Worm (Caenorhabditis elegans) whole organism, young adult: ENCODE measurements around the gene nac-2.

ENCODE experiments used
- B0019.2 ChIP-seq: fragments of 200-800 bp; sonication (Bioruptor generic); conservative IDR thresholded peaks from 2 replicates; pipeline ENCODE4 v1.3.6; 2022; ENCODE audit warnings: missing genetic modification reagents, missing genetic modification characterization, missing compliant biosample characterization
- B0261.1 ChIP-seq: sonication (generic microtip); optimal IDR thresholded peaks from 2 replicates; lab custom pipeline; 2016; ENCODE audit warnings: mild to moderate bottlenecking, missing genetic modification characterization, moderate library complexity, missing compliant biosample characterization
- C17E4.6 ChIP-seq: fragments of 200-800 bp; sonication (Bioruptor generic); IDR thresholded peaks from 2 replicates; pipeline ENCODE4 v1.3.6; 2022; ENCODE audit warnings: missing genetic modification reagents, missing genetic modification characterization, missing compliant biosample characterization
- F22D6.2 ChIP-seq: sonication (generic microtip); optimal IDR thresholded peaks from 2 replicates; lab custom pipeline; 2016; ENCODE audit warnings: mild to moderate bottlenecking, missing genetic modification characterization, missing compliant biosample characterization
- F23B12.7 ChIP-seq: sonication (generic microtip); optimal IDR thresholded peaks from 2 replicates; lab custom pipeline; 2017; ENCODE audit warnings: missing genetic modification characterization, mild to moderate bottlenecking, missing compliant biosample characterization, antibody characterized with exemption, moderate library complexity; ENCODE audit not compliant: insufficient read depth
- F33H1.4 ChIP-seq: fragments of 200-800 bp; sonication (Bioruptor generic); IDR thresholded peaks from 2 replicates; pipeline ENCODE4 v1.3.6; 2022; ENCODE audit warnings: missing genetic modification reagents, missing genetic modification characterization, missing compliant biosample characterization
- F57A8.1 ChIP-seq: fragments of 200-800 bp; sonication (Bioruptor generic); optimal IDR thresholded peaks from 2 replicates; lab custom pipeline; 2018; ENCODE audit warnings: mild to moderate bottlenecking, missing genetic modification characterization, moderate library complexity, missing compliant biosample characterization
- K11D2.4 ChIP-seq: fragments of 200-800 bp; sonication (Bioruptor generic); IDR thresholded peaks from 2 replicates; pipeline ENCODE4 v1.3.6; 2022; ENCODE audit warnings: missing genetic modification reagents, missing genetic modification characterization, missing compliant biosample characterization
- Y67H2A.10 ChIP-seq: fragments of 200-800 bp; sonication (Bioruptor generic); conservative IDR thresholded peaks from 2 replicates; pipeline ENCODE4 v1.3.6; 2022; ENCODE audit warnings: missing genetic modification reagents, missing genetic modification characterization, missing compliant biosample characterization
- Y79H2A.3 ChIP-seq: fragments of 200-800 bp; sonication (Bioruptor generic); conservative IDR thresholded peaks from 2 replicates; pipeline ENCODE4 v1.3.6; 2022; ENCODE audit warnings: missing genetic modification reagents, missing genetic modification characterization, missing compliant biosample characterization
- ZK185.1 ChIP-seq: sonication (generic microtip); optimal IDR thresholded peaks from 2 replicates; lab custom pipeline; 2016; ENCODE audit warnings: mild to moderate bottlenecking, missing genetic modification characterization, missing compliant biosample characterization; ENCODE audit not compliant: poor library complexity, severe bottlenecking
- atf-7 ChIP-seq: sonication (generic microtip); optimal IDR thresholded peaks from 2 replicates; lab custom pipeline; 2017; ENCODE audit warnings: mild to moderate bottlenecking, missing genetic modification characterization, missing compliant biosample characterization
- attf-3 ChIP-seq: fragments of 200-800 bp; sonication (Bioruptor generic); conservative IDR thresholded peaks from 2 replicates; pipeline ENCODE4 v1.3.6; 2022; ENCODE audit warnings: missing genetic modification reagents, missing genetic modification characterization, missing compliant biosample characterization
- cebp-1 ChIP-seq, 2 experiments: fragments of 200-800 bp in 1 of 2; sonication (Bioruptor generic) in 1 of 2; sonication (generic microtip) in 1 of 2; IDR thresholded peaks in 1 of 2; optimal IDR thresholded peaks in 1 of 2; 2 replicates each; pipeline versions ENCODE4 v1.3.6 to Lab custom; 2017 to 2022; ENCODE audit warnings: missing compliant biosample characterization in 2 of 2, missing genetic modification characterization in 2 of 2, mild to moderate bottlenecking in 1 of 2, missing genetic modification reagents in 1 of 2, moderate library complexity in 1 of 2
- ceh-40 ChIP-seq: fragments of 200-800 bp; sonication (Bioruptor generic); IDR thresholded peaks from 2 replicates; pipeline ENCODE4 v1.3.6; 2022; ENCODE audit warnings: missing genetic modification characterization, missing compliant biosample characterization
- chd-7 ChIP-seq: sonication (generic microtip); optimal IDR thresholded peaks from 2 replicates; lab custom pipeline; 2016; ENCODE audit warnings: mild to moderate bottlenecking, missing genetic modification characterization, moderate library complexity, missing compliant biosample characterization
- dpl-1 ChIP-seq: fragments of 150-350 bp; optimal IDR thresholded peaks from 2 replicates; lab custom pipeline; 2014; ENCODE audit warnings: missing biosample characterization, missing genetic modification reagents, missing genetic modification characterization
- egl-18 ChIP-seq: fragments of 200-800 bp; sonication (Bioruptor generic); IDR thresholded peaks from 2 replicates; pipeline ENCODE4 v1.3.6; 2022; ENCODE audit warnings: missing genetic modification reagents, missing genetic modification characterization, missing compliant biosample characterization
- egrh-3 ChIP-seq: fragments of 200-800 bp; sonication (Bioruptor generic); IDR thresholded peaks from 2 replicates; pipeline ENCODE4 v1.3.6; 2022; ENCODE audit warnings: missing genetic modification reagents, missing genetic modification characterization, missing compliant biosample characterization
- ekl-4 ChIP-seq: fragments of 200-800 bp; sonication (Bioruptor generic); IDR thresholded peaks from 2 replicates; pipeline ENCODE4 v1.3.6; 2022; ENCODE audit warnings: missing genetic modification reagents, missing genetic modification characterization, missing compliant biosample characterization
- fkh-3 ChIP-seq: sonication (generic microtip); optimal IDR thresholded peaks from 2 replicates; lab custom pipeline; 2016; ENCODE audit warnings: mild to moderate bottlenecking, missing genetic modification characterization, missing compliant biosample characterization
- hlh-12 ChIP-seq: sonication (generic microtip); optimal IDR thresholded peaks from 2 replicates; lab custom pipeline; 2016; ENCODE audit warnings: missing genetic modification characterization, missing compliant biosample characterization
- hmg-1.2 ChIP-seq: fragments of 200-800 bp; sonication (Bioruptor generic); IDR thresholded peaks from 2 replicates; pipeline ENCODE4 v1.3.6; 2022; ENCODE audit warnings: missing genetic modification reagents, missing genetic modification characterization, missing compliant biosample characterization
- hmg-20 ChIP-seq: fragments of 200-800 bp; sonication (Bioruptor generic); IDR thresholded peaks from 2 replicates; pipeline ENCODE4 v1.3.6; 2022; ENCODE audit warnings: missing genetic modification reagents, missing genetic modification characterization, missing compliant biosample characterization
- lag-1 ChIP-seq: fragments of 200-800 bp; sonication (Bioruptor generic); IDR thresholded peaks from 2 replicates; pipeline ENCODE4 v1.3.6; 2022; ENCODE audit warnings: missing genetic modification reagents, missing genetic modification characterization, missing compliant biosample characterization
- let-526 ChIP-seq: fragments of 200-800 bp; sonication (Bioruptor generic); IDR thresholded peaks from 2 replicates; pipeline ENCODE4 v1.3.6; 2022; ENCODE audit warnings: missing genetic modification reagents, missing genetic modification characterization, missing compliant biosample characterization
- lin-40 ChIP-seq: sonication (generic microtip); optimal IDR thresholded peaks from 2 replicates; lab custom pipeline; 2016; ENCODE audit warnings: missing genetic modification characterization, mild to moderate bottlenecking, missing compliant biosample characterization, missing genotype, missing genetic modification reagents
- lin-54 ChIP-seq: fragments of 200-800 bp; sonication (Bioruptor generic); optimal IDR thresholded peaks from 2 replicates; lab custom pipeline; 2018; ENCODE audit warnings: mild to moderate bottlenecking, missing genetic modification characterization, missing compliant biosample characterization
- lsl-1 ChIP-seq: fragments of 200-800 bp; sonication (Bioruptor generic); optimal IDR thresholded peaks from 2 replicates; lab custom pipeline; 2018; ENCODE audit warnings: mild to moderate bottlenecking, missing genetic modification characterization, moderate library complexity, missing compliant biosample characterization
- madf-10 ChIP-seq: sonication (generic microtip); optimal IDR thresholded peaks from 2 replicates; lab custom pipeline; 2016; ENCODE audit warnings: mild to moderate bottlenecking, missing genetic modification characterization, missing compliant biosample characterization
- madf-3 ChIP-seq: fragments of 200-800 bp; sonication (Bioruptor generic); IDR thresholded peaks from 2 replicates; pipeline ENCODE4 v1.3.6; 2022; ENCODE audit warnings: missing genetic modification reagents, missing genetic modification characterization, missing compliant biosample characterization
- mxl-1 ChIP-seq: sonication (generic microtip); optimal IDR thresholded peaks from 2 replicates; lab custom pipeline; 2016; ENCODE audit warnings: missing genetic modification characterization, missing compliant biosample characterization
- nfya-2 ChIP-seq: fragments of 200-800 bp; sonication (Bioruptor generic); IDR thresholded peaks from 2 replicates; pipeline ENCODE4 v1.3.6; 2022; ENCODE audit warnings: missing genetic modification reagents, missing genetic modification characterization, missing compliant biosample characterization
- nfyb-1 ChIP-seq: fragments of 200-800 bp; sonication (Bioruptor generic); IDR thresholded peaks from 2 replicates; pipeline ENCODE4 v1.3.6; 2022; ENCODE audit warnings: missing genetic modification reagents, missing genetic modification characterization, missing compliant biosample characterization
- nhr-179 ChIP-seq: sonication (generic microtip); optimal IDR thresholded peaks from 2 replicates; lab custom pipeline; 2016; ENCODE audit warnings: mild to moderate bottlenecking, missing genetic modification characterization, missing compliant biosample characterization
- nhr-80 ChIP-seq: sonication (generic microtip); optimal IDR thresholded peaks from 2 replicates; lab custom pipeline; 2016; ENCODE audit warnings: missing genetic modification characterization, missing compliant biosample characterization
- pbrm-1 ChIP-seq: fragments of 200-800 bp; sonication (Bioruptor generic); IDR thresholded peaks from 2 replicates; pipeline ENCODE4 v1.3.6; 2022; ENCODE audit warnings: missing genetic modification reagents, missing genetic modification characterization, missing compliant biosample characterization
- rcor-1 ChIP-seq: fragments of 200-800 bp; sonication (Bioruptor generic); IDR thresholded peaks from 2 replicates; pipeline ENCODE4 v1.3.6; 2022; ENCODE audit warnings: missing genetic modification reagents, missing genetic modification characterization, missing compliant biosample characterization
- rec-8 ChIP-seq, 2 experiments: sonication (generic microtip); optimal IDR thresholded peaks; 2 replicates each; lab custom pipeline; 2016; ENCODE audit warnings: mild to moderate bottlenecking in 2 of 2, missing genetic modification characterization in 2 of 2, missing genetic modification reagents in 2 of 2, missing genotype in 2 of 2, missing biosample characterization in 1 of 2, missing compliant biosample characterization in 1 of 2, moderate library complexity in 1 of 2
- rpc-1 ChIP-seq, 2 experiments: fragments of 150-350 bp in 1 of 2; sonication (generic microtip) in 1 of 2; optimal IDR thresholded peaks; 2 replicates each; lab custom pipeline; 2014 to 2018; ENCODE audit warnings: missing biosample characterization in 1 of 2, missing genetic modification characterization in 1 of 2, missing genetic modification reagents in 1 of 2, missing genotype in 1 of 2
- snpc-3.4 ChIP-seq: sonication (generic microtip); optimal IDR thresholded peaks from 2 replicates; lab custom pipeline; 2017; ENCODE audit warnings: missing genetic modification characterization, mild to moderate bottlenecking, missing compliant biosample characterization, antibody characterized with exemption, moderate library complexity, missing genotype, missing genetic modification reagents
- somi-1 ChIP-seq: fragments of 200-800 bp; sonication (Bioruptor generic); optimal IDR thresholded peaks from 2 replicates; lab custom pipeline; 2018; ENCODE audit warnings: mild to moderate bottlenecking, missing genetic modification characterization, missing compliant biosample characterization
- tbp1 ChIP-seq: fragments of 200-800 bp; sonication (Bioruptor generic); optimal IDR thresholded peaks from 2 replicates; lab custom pipeline; 2018; ENCODE audit warnings: mild to moderate bottlenecking, missing genetic modification characterization, missing compliant biosample characterization
- tlf-1 ChIP-seq: fragments of 200-800 bp; sonication (Bioruptor generic); optimal IDR thresholded peaks from 2 replicates; lab custom pipeline; 2018; ENCODE audit warnings: mild to moderate bottlenecking, missing genetic modification characterization, missing compliant biosample characterization
- unc-62 ChIP-seq: fragments of 150-350 bp; optimal IDR thresholded peaks from 2 replicates; lab custom pipeline; 2014; ENCODE audit warnings: missing biosample characterization, missing genetic modification reagents, missing genetic modification characterization
- ztf-22 ChIP-seq: fragments of 200-800 bp; sonication (Bioruptor generic); optimal IDR thresholded peaks from 2 replicates; lab custom pipeline; 2018; ENCODE audit warnings: mild to moderate bottlenecking, missing genetic modification characterization, moderate library complexity, missing compliant biosample characterization
- ztf-6 ChIP-seq: fragments of 200-800 bp; sonication (Bioruptor generic); IDR thresholded peaks from 2 replicates; pipeline ENCODE4 v1.3.6; 2022; ENCODE audit warnings: missing genetic modification reagents, missing genetic modification characterization, missing compliant biosample characterization

Gene nac-2

ce11 chrIII:9058959-9059534 lies 15.9 kb upstream of the nac-2 start, which contains the start of gene gst-1 (continued):
- TF ChIP-seq snpc-3.4 (tag; lab: Kevin White, UChicago) (peak; percentile 50), egrh-3 (GFP tag; lab: Robert Waterston, UW) (no peak), ztf-22 (GFP tag; lab: Kevin White, UChicago) (peak; percentile 35), nhr-80 (tag; lab: Kevin White, UChicago) (peak; percentile 44), tlf-1 (GFP tag; lab: Kevin White, UChicago) (no peak), F57A8.1 (GFP tag; lab: Kevin White, UChicago) (no peak), nhr-179 (no peak), ztf-6 (GFP tag; lab: Robert Waterston, UW) (no peak), attf-3 (GFP tag; lab: Robert Waterston, UW) (no peak), rec-8 (tag; optimal IDR thresholded peaks at IDR 0.05; lab: Kevin White, UChicago) (no peak), hmg-20 (GFP tag; lab: Robert Waterston, UW) (no peak), egl-18 (GFP tag; lab: Robert Waterston, UW) (no peak), hlh-12 (tag; lab: Kevin White, UChicago) (no peak), nfya-2 (no peak), ceh-40 (GFP tag; lab: Robert Waterston, UW) (no peak), chd-7 (tag; lab: Kevin White, UChicago) (no peak), nfyb-1 (GFP tag; lab: Robert Waterston, UW) (no peak), fkh-3 (tag; lab: Kevin White, UChicago) (no peak), dpl-1 (GFP tag; lab: Kevin White, UChicago) (no peak), K11D2.4 (GFP tag; lab: Robert Waterston, UW) (no peak), atf-7 (tag; lab: Kevin White, UChicago) (peak; percentile 46), F23B12.7 (tag; lab: Kevin White, UChicago) (no peak), Y67H2A.10 (no peak), B0261.1 (tag; lab: Kevin White, UChicago) (no peak), F33H1.4 (GFP tag; lab: Robert Waterston, UW) (no peak), unc-62 (GFP tag; lab: Kevin White, UChicago) (no peak), somi-1 (no peak), Y79H2A.3 (GFP tag; lab: Robert Waterston, UW) (no peak), lsl-1 (peak; percentile 28), tbp1 (GFP tag; lab: Kevin White, UChicago) (peak; percentile 21), C17E4.6 (0 out of 2 replicates have a peak, but pooled peaks have one; percentile 29), cebp-1 (GFP tag; IDR thresholded peaks at IDR 0.05; lab: Robert Waterston, UW) (no peak), cebp-1 (tag; optimal IDR thresholded peaks at IDR 0.05; lab: Kevin White, UChicago) (peak; percentile 26), mxl-1 (tag; lab: Kevin White, UChicago) (no peak), F22D6.2 (tag; lab: Kevin White, UChicago) (no peak), B0019.2 (no peak), let-526 (GFP tag; lab: Robert Waterston, UW) (no peak), lin-40 (tag; lab: Kevin White, UChicago) (peak; percentile 19), lag-1 (GFP tag; lab: Robert Waterston, UW) (no peak), ekl-4 (GFP tag; lab: Robert Waterston, UW) (no peak), rcor-1 (GFP tag; lab: Robert Waterston, UW) (0 out of 2 replicates have a peak, but pooled peaks have one; percentile 7), lin-54 (GFP tag; lab: Kevin White, UChicago) (peak; percentile 13), rpc-1 (optimal IDR thresholded peaks at IDR 0.05; lab: Kevin White, UChicago) (peak; percentile 0), rpc-1 (tag; optimal IDR thresholded peaks at IDR 0.05; lab: Kevin White, UChicago) (no peak), ZK185.1 (tag; lab: Kevin White, UChicago) (no peak), hmg-1.2 (GFP tag; lab: Robert Waterston, UW) (no peak), madf-10 (no peak), madf-3 (GFP tag; lab: Robert Waterston, UW) (0 out of 2 replicates have a peak, but pooled peaks have one; percentile 42), pbrm-1 (GFP tag; lab: Robert Waterston, UW) (no peak)
